Fruit fly (Drosophila melanogaster): Measurements from ENCODE around the gene Ccm3.
A peak's percentile ranks its signal among the peaks of the same experiment; 100 is the strongest.

Ccm3 gene

DNA sequence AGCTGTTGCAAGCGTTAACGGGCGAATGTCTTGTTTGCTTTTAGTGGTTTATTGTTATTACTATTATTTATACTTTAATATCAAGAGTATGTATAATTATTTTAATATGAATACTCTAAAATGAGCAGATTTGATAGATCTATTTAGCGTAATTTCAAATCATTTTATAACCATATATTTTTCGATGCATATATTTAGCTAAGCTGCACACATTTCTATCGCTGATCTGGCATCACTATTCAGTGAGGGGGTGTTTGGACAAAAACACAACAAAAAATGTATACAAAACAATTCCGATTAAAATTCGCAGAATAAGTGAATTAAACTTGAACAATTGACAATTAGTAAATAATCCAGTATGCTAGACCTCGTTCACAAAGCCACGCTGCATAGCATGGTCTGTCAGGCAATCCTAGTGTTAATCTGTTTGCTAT is 20.7 kb upstream of the Ccm3 start, which contains the start of the genes Trs33 and Tmtc4 (continued):
- no peak for TF ChIP-seq CG8478 (optimal IDR thresholded peaks at IDR 0.05)
- peak; percentile 67 for TF ChIP-seq gem (tag; optimal IDR thresholded peaks at IDR 0.05)
- TF ChIP-seq run (tag; optimal IDR thresholded peaks at IDR 0.05): peak; percentile 18
- peak; percentile 56 for TF ChIP-seq Fer1 (GFP tag; optimal IDR thresholded peaks at IDR 0.05)
- TF ChIP-seq Scr (GFP tag; IDR thresholded peaks at IDR 0.05; ENCODE audit: partially characterized antibody): peak; percentile 33; the same call in 1 of the 2 replicates
- no peak for TF ChIP-seq otp (GFP tag; IDR thresholded peaks at IDR 0.05)
- no peak; the same call in 1 of the 2 replicates for TF ChIP-seq CG13287 (GFP tag; IDR thresholded peaks at IDR 0.05; ENCODE audit: partially characterized antibody)
- TF ChIP-seq bcd (GFP tag; optimal IDR thresholded peaks at IDR 0.05): peak; percentile 26
- TF ChIP-seq Abd-B (GFP tag; optimal IDR thresholded peaks at IDR 0.05): no peak
- no peak for TF ChIP-seq CG12744 (GFP tag; optimal IDR thresholded peaks at IDR 0.05)
- TF ChIP-seq ttk (GFP tag; IDR thresholded peaks at IDR 0.05): no peak
- no peak for TF ChIP-seq E2f2 (GFP tag; IDR thresholded peaks at IDR 0.05)
- TF ChIP-seq CG15479 (GFP tag; optimal IDR thresholded peaks at IDR 0.05): no peak
- TF ChIP-seq CG10431 (GFP tag; optimal IDR thresholded peaks at IDR 0.05): peak; percentile 3
- TF ChIP-seq CG11696 (GFP tag; IDR thresholded peaks at IDR 0.05): no peak
- no peak for TF ChIP-seq Dfd (GFP tag; optimal IDR thresholded peaks at IDR 0.05)
- TF ChIP-seq CG2129 (GFP tag; IDR thresholded peaks at IDR 0.05; ENCODE audit: partially characterized antibody): no peak
- no peak for TF ChIP-seq knrl (GFP tag; IDR thresholded peaks at IDR 0.05; ENCODE audit: partially characterized antibody)
- TF ChIP-seq Blimp-1 (GFP tag; optimal IDR thresholded peaks at IDR 0.05): peak; percentile 31
- no peak for TF ChIP-seq Rx (GFP tag; IDR thresholded peaks at IDR 0.05)
- TF ChIP-seq CG3065 (GFP tag; optimal IDR thresholded peaks at IDR 0.05): no peak
- TF ChIP-seq MESR4 (GFP tag; optimal IDR thresholded peaks at IDR 0.05): peak; percentile 32
- peak; percentile 93 for TF ChIP-seq MBD-R2 (GFP tag; IDR thresholded peaks at IDR 0.05)
- TF ChIP-seq CG13775 (GFP tag; optimal IDR thresholded peaks at IDR 0.05): peak; percentile 35
- peak; percentile 50 for TF ChIP-seq ind (GFP tag; optimal IDR thresholded peaks at IDR 0.05)
- TF ChIP-seq nerfin-1 (tag; optimal IDR thresholded peaks at IDR 0.05): peak; percentile 46
- no peak for TF ChIP-seq fu2 (GFP tag; optimal IDR thresholded peaks at IDR 0.05)
- no peak for TF ChIP-seq Bdp1 (GFP tag; optimal IDR thresholded peaks at IDR 0.05)
- TF ChIP-seq zen (tag; optimal IDR thresholded peaks at IDR 0.05): no peak
- TF ChIP-seq CG12155 (GFP tag; optimal IDR thresholded peaks at IDR 0.05): peak; percentile 28
- peak; percentile 76 for TF ChIP-seq trem (tag; optimal IDR thresholded peaks at IDR 0.05)
- peak; percentile 48 for TF ChIP-seq gcm (GFP tag; optimal IDR thresholded peaks at IDR 0.05)
- no peak for TF ChIP-seq tup (GFP tag; optimal IDR thresholded peaks at IDR 0.05)
- peak; percentile 61 for TF ChIP-seq B-H2 (GFP tag; optimal IDR thresholded peaks at IDR 0.05)
- no peak for TF ChIP-seq Dek (tag; optimal IDR thresholded peaks at IDR 0.05)
- peak; percentile 26 for TF ChIP-seq CG4424 (GFP tag; optimal IDR thresholded peaks at IDR 0.05)
- no peak for TF ChIP-seq Sin3A (optimal IDR thresholded peaks at IDR 0.05)
- no peak for TF ChIP-seq btn (GFP tag; optimal IDR thresholded peaks at IDR 0.05)
- peak; percentile 47 for TF ChIP-seq CG15696 (tag; optimal IDR thresholded peaks at IDR 0.05)
- TF ChIP-seq CG9215 (GFP tag; IDR thresholded peaks at IDR 0.05): no peak
- TF ChIP-seq CG9609 (GFP tag; optimal IDR thresholded peaks at IDR 0.05): no peak
- TF ChIP-seq p53 (GFP tag; optimal IDR thresholded peaks at IDR 0.05): no peak
- TF ChIP-seq lbe (GFP tag; optimal IDR thresholded peaks at IDR 0.05): peak; percentile 55
- peak; percentile 22; the same call in 1 of the 2 replicates for TF ChIP-seq CG32767 (GFP tag; IDR thresholded peaks at IDR 0.05)
- TF ChIP-seq toy (GFP tag; IDR thresholded peaks at IDR 0.05): no peak
- TF ChIP-seq CG12236 (GFP tag; optimal IDR thresholded peaks at IDR 0.05): no peak
- TF ChIP-seq eve (GFP tag; optimal IDR thresholded peaks at IDR 0.05): no peak
- TF ChIP-seq Eip74EF (GFP tag; optimal IDR thresholded peaks at IDR 0.05): peak in 1 of 2 experiments; percentile 17
- no peak for TF ChIP-seq Dbx (GFP tag; IDR thresholded peaks at IDR 0.05)
- TF ChIP-seq CG10274 (GFP tag; optimal IDR thresholded peaks at IDR 0.05): no peak
- TF ChIP-seq ro (GFP tag; IDR thresholded peaks at IDR 0.05): no peak
- no peak for TF ChIP-seq br (optimal IDR thresholded peaks at IDR 0.05)
